Worm (Caenorhabditis elegans): ENCODE data around the gene unc-70.

- TF ChIP-seq him-1 (tag; optimal IDR thresholded peaks at IDR 0.05) (no peak), W03F9.2 (tag; optimal IDR thresholded peaks at IDR 0.05) (no peak), dao-5 (tag; optimal IDR thresholded peaks at IDR 0.05) (no peak)
Observed at ce11 chrV:6878559-6878958, 2.6 kb upstream of the unc-70 start.
